Worm (Caenorhabditis elegans): ENCODE measurements around the gene pde-2.
A peak's percentile ranks its signal among the peaks of the same experiment; 100 is the strongest.

Gene pde-2

ce11 chrIII:8988544-8988943 is 6.8 kb upstream of the pde-2 start:
- TF ChIP-seq ceh-63 (GFP tag; optimal IDR thresholded peaks at IDR 0.05) (no peak), fkh-8 (tag; optimal IDR thresholded peaks at IDR 0.05) (peak; percentile 39), ces-1 (GFP tag; optimal IDR thresholded peaks at IDR 0.05) (no peak), lin-14 (GFP tag; optimal IDR thresholded peaks at IDR 0.05) (peak; percentile 64), ceh-82 (tag; optimal IDR thresholded peaks at IDR 0.05) (peak in 1 of 3 experiments; percentile 14), fos-1 (tag; optimal IDR thresholded peaks at IDR 0.05) (no peak), unc-86 (tag; optimal IDR thresholded peaks at IDR 0.05) (no peak), lsy-2 (tag; optimal IDR thresholded peaks at IDR 0.05) (peak in 1 of 2 experiments; percentile 9), skn-1 (tag; optimal IDR thresholded peaks at IDR 0.05) (peak; percentile 2), vab-15 (tag; optimal IDR thresholded peaks at IDR 0.05) (no peak)

DNA sequence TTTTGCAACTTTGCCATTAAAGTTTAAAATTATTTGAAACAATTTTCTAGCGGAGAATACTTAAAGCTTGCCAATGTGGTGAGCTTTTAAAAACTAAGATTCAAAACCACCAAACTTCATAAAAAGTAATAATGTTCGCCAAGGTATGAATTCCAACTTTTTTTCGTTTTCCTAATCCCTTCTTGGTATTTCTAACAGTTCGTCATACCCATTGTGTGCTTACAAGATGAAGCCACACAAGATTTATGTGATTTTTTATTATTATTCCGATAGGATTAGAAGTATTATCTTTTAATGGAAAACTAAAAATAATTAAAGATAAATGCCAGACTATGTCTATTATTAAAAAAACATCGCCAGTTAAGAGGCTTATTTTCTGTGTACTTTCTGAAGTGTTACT is 6.4 kb upstream of the pde-2 start:
- TF ChIP-seq nhr-76 (tag; optimal IDR thresholded peaks at IDR 0.05) (no peak), ces-1 (GFP tag; optimal IDR thresholded peaks at IDR 0.05) (no peak), nhr-12 (tag; optimal IDR thresholded peaks at IDR 0.05) (no peak), nhr-20 (tag; optimal IDR thresholded peaks at IDR 0.05) (no peak), sox-4 (tag; optimal IDR thresholded peaks at IDR 0.05) (peak; percentile 52), lin-35 (GFP tag; optimal IDR thresholded peaks at IDR 0.05) (no peak), unc-130 (tag; optimal IDR thresholded peaks at IDR 0.05) (no peak), lin-15B (tag; optimal IDR thresholded peaks at IDR 0.05) (no peak), fkh-8 (tag; optimal IDR thresholded peaks at IDR 0.05) (no peak), tlp-1 (tag; optimal IDR thresholded peaks at IDR 0.05) (no peak), mab-9 (GFP tag; IDR thresholded peaks at IDR 0.05) (no peak), elt-3 (tag; optimal IDR thresholded peaks at IDR 0.05) (no peak), mef-2 (tag; optimal IDR thresholded peaks at IDR 0.05) (no peak), dsc-1 (tag; optimal IDR thresholded peaks at IDR 0.05) (peak; percentile 95), blmp-1 (tag; optimal IDR thresholded peaks at IDR 0.05) (no peak), aly-2 (tag; optimal IDR thresholded peaks at IDR 0.05) (no peak), C04F5.9 (tag; optimal IDR thresholded peaks at IDR 0.05) (no peak), pax-3 (tag; optimal IDR thresholded peaks at IDR 0.05) (peak; percentile 70), alr-1 (tag; optimal IDR thresholded peaks at IDR 0.05; ENCODE audit: borderline replicate concordance) (no peak), tbx-2 (tag; optimal IDR thresholded peaks at IDR 0.05) (no peak), lin-13 (GFP tag; optimal IDR thresholded peaks at IDR 0.05) (no peak), lin-39 (tag; optimal IDR thresholded peaks at IDR 0.05) (no peak), F16B12.6 (tag; optimal IDR thresholded peaks at IDR 0.05) (no peak), nhr-77 (tag; optimal IDR thresholded peaks at IDR 0.05) (no peak), nhr-47 (tag; optimal IDR thresholded peaks at IDR 0.05) (peak; percentile 34)

DNA sequence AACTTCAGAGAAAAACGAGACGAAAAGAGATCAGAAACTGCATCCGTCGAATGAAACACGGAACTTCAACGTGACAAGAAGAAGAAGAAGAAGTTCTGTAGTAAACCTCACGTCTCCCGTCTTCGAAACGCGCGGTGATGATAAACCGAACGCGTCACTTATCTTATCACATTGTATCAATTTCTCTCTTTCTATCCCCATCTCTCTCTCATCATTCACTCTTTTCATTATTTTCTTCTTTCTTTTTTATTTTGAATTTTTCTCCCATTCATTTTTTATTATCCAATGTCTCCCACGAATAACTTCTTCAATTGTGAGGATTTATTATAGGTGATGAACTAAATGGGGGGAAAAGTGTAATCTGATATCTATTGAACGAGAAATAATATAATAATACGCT is 5.2 kb upstream of the pde-2 start:
- TF ChIP-seq nhr-85 (tag) (peak; percentile 88), C16A3.4 (tag; optimal IDR thresholded peaks at IDR 0.05) (peak; percentile 8), grh-1 (GFP tag; IDR thresholded peaks at IDR 0.05) (no peak), nhr-20 (tag; optimal IDR thresholded peaks at IDR 0.05) (peak; percentile 47), skn-1 (tag; optimal IDR thresholded peaks at IDR 0.05) (peak; percentile 15), lin-14 (GFP tag; optimal IDR thresholded peaks at IDR 0.05) (peak; percentile 84), unc-130 (tag; optimal IDR thresholded peaks at IDR 0.05) (no peak), snu-23 (GFP tag; optimal IDR thresholded peaks at IDR 0.05) (peak; percentile 53), elt-3 (tag; optimal IDR thresholded peaks at IDR 0.05) (peak; percentile 93 to 100 (median 98)), blmp-1 (tag; optimal IDR thresholded peaks at IDR 0.05) (peak; percentile 85), efl-1 (optimal IDR thresholded peaks at IDR 0.05) (no peak), efl-1 (GFP tag; optimal IDR thresholded peaks at IDR 0.05 in 1 of 2) (peak in 1 of 2 experiments; percentile 39), nhr-71 (tag; optimal IDR thresholded peaks at IDR 0.05) (peak; percentile 69), pax-3 (tag; optimal IDR thresholded peaks at IDR 0.05) (peak; percentile 37), lin-35 (GFP tag; optimal IDR thresholded peaks at IDR 0.05) (peak in 1 of 2 experiments; percentile 38), lsy-2 (tag; optimal IDR thresholded peaks at IDR 0.05) (peak in 1 of 2 experiments; percentile 41), mab-9 (GFP tag; IDR thresholded peaks at IDR 0.05) (no peak), tbx-2 (tag; optimal IDR thresholded peaks at IDR 0.05) (peak; percentile 47), nhr-47 (tag; optimal IDR thresholded peaks at IDR 0.05) (no peak), egl-13 (tag; optimal IDR thresholded peaks at IDR 0.05) (no peak), dsc-1 (tag; optimal IDR thresholded peaks at IDR 0.05) (peak; percentile 67), mdl-1 (tag; optimal IDR thresholded peaks at IDR 0.05) (peak in 1 of 2 experiments; percentile 55), jun-1 (tag; optimal IDR thresholded peaks at IDR 0.05) (no peak), nhr-19 (GFP tag; conservative IDR thresholded peaks at IDR 0.05) (0 out of 2 replicates have a peak, but pooled peaks have one; percentile 4)

Data from whole organism, L1 larva.